Fruit fly (Drosophila melanogaster) whole organism, pupa: ENCODE data around the gene CG6712.

ENCODE experiments used
- CG10348 ChIP-seq: fragments of 200-800 bp; sonication (Bioruptor generic); IDR thresholded peaks from 2 replicates; pipeline ENCODE4 v1.3.6; 2022; ENCODE audit warnings: missing biosample characterization, missing genetic modification characterization
- CG12605 ChIP-seq: fragments of 200-800 bp; sonication (Bioruptor generic); IDR thresholded peaks from 2 replicates; pipeline ENCODE4 v1.3.6; 2022; ENCODE audit warnings: missing biosample characterization, missing genetic modification characterization
- CG13204 ChIP-seq: fragments of 200-800 bp; sonication (Bioruptor generic); optimal IDR thresholded peaks from 2 replicates; lab custom pipeline; 2018; ENCODE audit warnings: missing biosample characterization, mild to moderate bottlenecking, missing genetic modification characterization, moderate library complexity
- CG14655 ChIP-seq: fragments of 200-800 bp; sonication (Bioruptor generic); optimal IDR thresholded peaks from 3 replicates; lab custom pipeline; 2017; ENCODE audit warnings: mild to moderate bottlenecking, missing biosample characterization, missing genetic modification reagents, missing genetic modification characterization
- CG15710 ChIP-seq: fragments of 200-800 bp; sonication (Bioruptor generic); optimal IDR thresholded peaks from 2 replicates; lab custom pipeline; 2018; ENCODE audit warnings: missing biosample characterization, mild to moderate bottlenecking, missing genetic modification characterization, moderate library complexity
- CG17806 ChIP-seq: fragments of 200-800 bp; sonication (Bioruptor generic); optimal IDR thresholded peaks from 2 replicates; lab custom pipeline; 2018; ENCODE audit warnings: missing biosample characterization, mild to moderate bottlenecking, missing genetic modification characterization, moderate library complexity
- CG32121 ChIP-seq: fragments of 200-800 bp; sonication (Bioruptor generic); IDR thresholded peaks from 2 replicates; pipeline ENCODE4 v1.3.6; 2022; ENCODE audit warnings: missing biosample characterization, missing genetic modification characterization
- CG34367 ChIP-seq: fragments of 200-800 bp; sonication (Bioruptor generic); optimal IDR thresholded peaks from 2 replicates; lab custom pipeline; 2018; ENCODE audit warnings: missing biosample characterization, mild to moderate bottlenecking, missing genetic modification characterization
- CG4496 ChIP-seq: fragments of 200-800 bp; sonication (Bioruptor generic); IDR thresholded peaks from 3 replicates; pipeline ENCODE4 v1.3.6; 2022; ENCODE audit warnings: missing biosample characterization, missing genetic modification characterization
- CG8159 ChIP-seq: fragments of 200-800 bp; sonication (Bioruptor generic); optimal IDR thresholded peaks from 3 replicates; lab custom pipeline; 2018; ENCODE audit warnings: missing biosample characterization, mild to moderate bottlenecking, missing genetic modification characterization, moderate library complexity
- CG8301 ChIP-seq: fragments of 200-800 bp; sonication (Bioruptor generic); optimal IDR thresholded peaks from 2 replicates; lab custom pipeline; 2018; ENCODE audit warnings: missing biosample characterization, mild to moderate bottlenecking, missing genetic modification characterization
- CG9948 ChIP-seq: fragments of 200-800 bp; sonication (Bioruptor generic); optimal IDR thresholded peaks from 2 replicates; lab custom pipeline; 2018; ENCODE audit warnings: missing biosample characterization, mild to moderate bottlenecking, missing genetic modification characterization, moderate library complexity
- D1 ChIP-seq: fragments of 200-800 bp; sonication (Bioruptor generic); optimal IDR thresholded peaks from 2 replicates; lab custom pipeline; 2018; ENCODE audit warnings: missing biosample characterization, mild to moderate bottlenecking, missing genetic modification characterization, moderate library complexity
- EcR ChIP-seq: fragments of 200-800 bp; sonication (Bioruptor generic); optimal IDR thresholded peaks from 3 replicates; lab custom pipeline; 2019; ENCODE audit warnings: missing biosample characterization, missing genetic modification characterization, mild to moderate bottlenecking, moderate library complexity, missing genetic modification reagents
- Ets98B ChIP-seq: fragments of 200-800 bp; sonication (Bioruptor generic); IDR thresholded peaks from 2 replicates; pipeline ENCODE4 v1.3.6; 2022; ENCODE audit warnings: missing biosample characterization, missing genetic modification characterization
- Pif1A ChIP-seq: fragments of 200-800 bp; sonication (Bioruptor generic); optimal IDR thresholded peaks from 3 replicates; lab custom pipeline; 2016; ENCODE audit warnings: missing biosample characterization, missing genetic modification characterization
- Pif1B ChIP-seq: fragments of 200-800 bp; sonication (Bioruptor generic); optimal IDR thresholded peaks from 3 replicates; lab custom pipeline; 2016; ENCODE audit warnings: missing biosample characterization, missing genetic modification characterization
- Snoo ChIP-seq: fragments of 200-800 bp; sonication (Bioruptor generic); optimal IDR thresholded peaks from 3 replicates; lab custom pipeline; 2017; ENCODE audit warnings: missing biosample characterization, mild to moderate bottlenecking, missing genetic modification characterization, inconsistent platforms
- fd96Ca ChIP-seq: fragments of 200-800 bp; sonication (Bioruptor generic); IDR thresholded peaks from 3 replicates; pipeline ENCODE4 v1.3.6; 2022; ENCODE audit warnings: missing biosample characterization, missing genetic modification characterization
- gl ChIP-seq: fragments of 200-800 bp; sonication (Bioruptor generic); optimal IDR thresholded peaks from 2 replicates; lab custom pipeline; 2018; ENCODE audit warnings: missing biosample characterization, mild to moderate bottlenecking, missing genetic modification characterization
- rn ChIP-seq: fragments of 200-800 bp; sonication (Bioruptor generic); IDR thresholded peaks from 2 replicates; pipeline ENCODE4 v1.3.6; 2022; ENCODE audit warnings: missing biosample characterization, missing genetic modification characterization

Gene CG6712

DNA sequence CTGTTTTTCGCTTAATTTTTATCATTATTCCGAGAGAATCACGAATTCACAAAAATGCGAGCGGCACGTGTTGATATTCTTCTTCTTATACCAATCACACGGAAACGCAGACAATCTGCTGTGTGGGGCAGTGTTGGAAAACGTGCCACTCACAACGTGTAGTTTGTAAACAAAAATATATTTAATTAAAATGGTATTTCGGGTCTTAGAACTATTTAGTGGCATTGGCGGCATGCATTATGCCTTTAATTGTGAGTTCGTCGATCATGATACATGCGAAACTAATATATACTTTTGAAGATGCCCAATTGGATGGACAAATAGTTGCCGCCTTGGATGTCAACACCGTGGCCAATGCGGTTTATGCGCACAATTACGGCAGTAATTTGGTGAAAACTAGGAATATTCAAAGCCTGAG, at the start of gene CG6712, which contains the start of gene Mt2:
CG6712 (minus strand) TSS at position 116 of the 418 bp plus-strand sequence.
Mt2 (plus strand) TSS at position 130 of the 418 bp plus-strand sequence.
- no peak for TF ChIP-seq Snoo
- no peak for TF ChIP-seq CG32121
- no peak for TF ChIP-seq gl
- no peak for TF ChIP-seq Pif1B (GFP tag; lab: Kevin White, UChicago)
- no peak for TF ChIP-seq CG4496 (GFP tag; lab: Robert Waterston, UW)
- TF ChIP-seq CG34367 (tag; lab: Kevin White, UChicago) = no peak
- TF ChIP-seq CG17806 (tag; lab: Kevin White, UChicago) = no peak
- TF ChIP-seq fd96Ca (GFP tag; lab: Robert Waterston, UW) = no peak
- TF ChIP-seq CG12605 (GFP tag; lab: Robert Waterston, UW) = no peak
- TF ChIP-seq CG10348 = no peak
- TF ChIP-seq rn = no peak
- no peak for TF ChIP-seq CG8301 (tag; lab: Kevin White, UChicago)
- TF ChIP-seq CG9948 (tag; lab: Kevin White, UChicago) = no peak
- no peak for TF ChIP-seq CG15710 (tag; lab: Kevin White, UChicago)
- TF ChIP-seq EcR (GFP tag; lab: Kevin White, UChicago) = no peak
- no peak for TF ChIP-seq Ets98B (GFP tag; lab: Robert Waterston, UW)
- no peak for TF ChIP-seq D1
- no peak for TF ChIP-seq Pif1A (GFP tag; lab: Kevin White, UChicago)
- TF ChIP-seq, all 21 proteins: peak for 0

DNA sequence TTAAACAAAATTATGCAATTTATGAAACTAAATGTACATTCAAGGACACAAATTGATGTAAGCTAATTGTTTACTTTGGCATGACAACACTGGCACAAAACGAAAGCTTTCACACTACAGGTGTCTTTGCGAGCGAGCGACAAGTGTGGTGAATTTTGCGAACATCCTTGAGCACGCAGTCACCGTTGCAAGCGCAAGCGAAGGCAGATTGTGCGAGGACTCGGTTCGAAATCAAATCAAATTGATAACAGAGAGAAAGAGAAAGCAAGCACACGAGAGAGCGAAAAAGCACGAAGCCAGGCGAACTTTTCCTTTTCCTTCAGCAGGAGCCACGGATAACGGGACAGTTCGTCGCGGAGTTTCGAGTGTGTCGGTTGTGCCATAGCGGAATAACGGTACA, 46.1 kb upstream of the CG6712 start, which contains the start of gene CG31760:
CG31760 (plus strand) TSS at position 342 of the 400 bp plus-strand sequence.
- no peak for TF ChIP-seq CG34367 (tag; lab: Kevin White, UChicago)
- peak; percentile 72 for TF ChIP-seq CG12605 (GFP tag; lab: Robert Waterston, UW)
- no peak for TF ChIP-seq CG13204 (GFP tag; lab: Kevin White, UChicago)
- TF ChIP-seq, all 21 proteins: peak for 1

DNA sequence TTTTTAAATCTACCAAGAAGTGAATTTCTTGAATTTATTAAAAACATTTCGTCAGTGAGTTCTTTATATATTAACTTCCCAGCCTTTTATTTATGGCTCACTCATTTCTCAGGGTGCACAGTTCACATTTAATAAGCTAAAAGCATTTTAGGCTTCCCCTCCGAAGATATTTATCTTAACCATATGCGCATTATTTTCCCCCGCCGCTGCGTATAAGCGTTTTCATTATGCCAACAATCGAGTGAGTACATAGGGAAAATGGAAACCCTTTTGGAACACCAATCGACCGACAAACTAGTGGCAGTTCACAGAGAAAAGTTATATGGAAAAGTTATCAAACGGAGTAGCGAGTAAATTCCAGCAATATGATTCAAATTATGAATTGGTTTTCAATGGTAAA, 41.4 kb upstream of the CG6712 start, which contains the start of gene Gr33a:
Gr33a (plus strand) TSS at position 301 of the 400 bp plus-strand sequence.
- TF ChIP-seq CG9948 (tag; lab: Kevin White, UChicago) = no peak
- TF ChIP-seq CG17806 (tag; lab: Kevin White, UChicago) = no peak
- TF ChIP-seq CG8301 (tag; lab: Kevin White, UChicago) = no peak
- TF ChIP-seq CG15710 (tag; lab: Kevin White, UChicago) = no peak
- no peak for TF ChIP-seq gl
- no peak for TF ChIP-seq fd96Ca (GFP tag; lab: Robert Waterston, UW)
- TF ChIP-seq D1 = no peak

DNA sequence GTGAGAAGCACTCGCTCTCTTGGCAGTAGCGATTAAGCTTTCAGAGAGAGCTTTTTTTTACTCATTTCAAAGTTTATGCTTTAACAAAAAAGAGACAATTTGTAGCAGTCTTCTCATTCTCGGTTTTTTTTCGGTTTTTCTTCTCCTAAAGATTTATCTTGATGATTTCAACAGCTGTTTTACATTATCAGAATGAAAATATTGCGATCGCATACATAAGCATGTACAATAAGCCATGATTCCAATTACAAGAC, 37.7 kb upstream of the CG6712 start:
- no peak for TF ChIP-seq CG32121

DNA sequence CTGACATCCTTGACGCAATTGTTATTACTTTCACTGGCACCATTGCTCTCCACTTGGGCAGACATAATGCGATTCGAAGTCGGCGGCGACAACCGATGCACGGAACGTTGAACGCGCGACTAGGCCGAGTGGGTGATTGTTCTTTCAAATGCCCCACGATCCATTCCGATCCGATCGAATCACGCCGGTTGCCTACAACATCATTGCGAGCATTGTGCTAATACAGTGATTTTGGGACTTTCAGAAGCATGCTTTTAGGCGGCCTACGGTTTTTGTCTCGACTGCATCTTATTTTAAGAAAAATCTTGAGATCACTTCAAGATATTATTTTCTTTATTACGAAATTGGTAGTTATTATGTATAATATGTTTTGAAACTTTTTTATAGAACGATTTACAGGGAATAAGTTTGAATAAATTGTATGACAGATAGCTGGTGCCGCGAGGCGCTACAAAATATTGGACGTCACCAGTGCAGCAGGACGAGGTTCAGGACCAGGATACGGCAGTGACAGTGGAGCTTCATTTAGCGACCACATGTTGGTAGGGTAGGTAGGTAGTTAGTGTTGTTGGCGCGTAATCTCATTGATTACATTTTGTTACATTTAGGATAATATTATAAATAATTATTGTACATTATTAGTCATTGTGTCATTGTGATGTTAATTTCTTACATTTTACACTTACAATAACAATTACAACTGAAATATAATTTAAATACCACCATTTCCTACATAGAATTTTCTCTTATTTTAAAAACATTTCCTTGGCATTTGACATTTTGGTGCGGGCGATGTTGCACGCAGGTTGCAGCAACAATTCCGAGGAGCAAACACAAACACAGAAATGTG, 37.2 kb upstream of the CG6712 start, which contains the start of gene rho-6:
rho-6 (minus strand) TSS at position 137 of the 850 bp plus-strand sequence.
- TF ChIP-seq CG12605 (GFP tag; lab: Robert Waterston, UW) (no peak), CG4496 (GFP tag; lab: Robert Waterston, UW) (peak; percentile 39; the same call in 1 of the 3 replicates), CG14655 (GFP tag; lab: Kevin White, UChicago) (peak; percentile 29)

DNA sequence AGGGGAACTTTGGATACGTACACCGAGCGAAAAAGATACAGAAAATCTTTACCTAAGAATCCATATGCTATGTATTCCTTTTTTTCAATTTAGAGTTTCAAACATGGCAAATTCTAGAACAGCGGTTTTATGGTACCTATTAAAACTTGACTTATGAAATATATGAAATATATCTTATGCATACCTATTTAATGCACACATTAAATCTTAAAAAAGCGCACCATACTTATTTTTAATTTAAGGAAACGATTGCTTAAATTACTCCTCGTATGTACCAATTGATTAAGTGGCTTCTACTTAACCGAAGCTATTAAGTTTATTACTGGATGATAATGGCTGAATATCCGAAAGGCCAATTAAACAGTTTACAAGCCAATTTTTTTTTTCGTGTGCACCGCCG, 23.7 kb upstream of the CG6712 start:
- TF ChIP-seq CG8301 (tag; lab: Kevin White, UChicago) (peak; percentile 36), CG10348 (no peak), CG17806 (tag; lab: Kevin White, UChicago) (no peak), CG13204 (GFP tag; lab: Kevin White, UChicago) (no peak), fd96Ca (GFP tag; lab: Robert Waterston, UW) (no peak), CG9948 (tag; lab: Kevin White, UChicago) (peak; percentile 24), CG8159 (tag; lab: Kevin White, UChicago) (peak; percentile 37), CG14655 (GFP tag; lab: Kevin White, UChicago) (peak; percentile 69)

DNA sequence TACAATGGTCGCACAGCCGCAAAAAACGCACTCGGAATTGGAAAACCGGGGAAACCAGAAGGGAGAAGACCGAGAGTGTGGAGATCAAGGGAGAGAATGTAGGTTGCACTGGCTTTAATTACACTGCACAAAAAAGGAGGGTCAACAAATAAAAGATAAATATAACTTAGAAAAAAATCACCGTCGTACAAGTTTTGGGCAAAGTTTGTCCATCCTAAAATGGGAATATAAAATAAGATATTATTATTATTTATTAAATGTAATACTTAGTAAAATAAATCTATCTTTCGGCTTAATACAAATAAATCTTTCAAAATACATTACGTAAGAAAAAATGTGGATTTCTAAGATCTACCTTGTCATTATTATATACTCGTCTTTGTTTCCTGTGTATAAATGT, 19.5 kb upstream of the CG6712 start:
- TF ChIP-seq CG34367 (tag; lab: Kevin White, UChicago) (no peak), CG13204 (GFP tag; lab: Kevin White, UChicago) (no peak), CG8301 (tag; lab: Kevin White, UChicago) (peak; percentile 23), CG14655 (GFP tag; lab: Kevin White, UChicago) (peak; percentile 53), fd96Ca (GFP tag; lab: Robert Waterston, UW) (no peak), CG10348 (no peak), CG15710 (tag; lab: Kevin White, UChicago) (no peak), CG8159 (tag; lab: Kevin White, UChicago) (no peak), CG32121 (no peak)
